Worm (Caenorhabditis elegans): ENCODE data around the gene K06A9.1.
"Not testable (repeated sequence)": the region's sequence is repeated elsewhere in the genome, so short reads cannot be mapped to it uniquely, and the experiment has no call there.

DNA sequence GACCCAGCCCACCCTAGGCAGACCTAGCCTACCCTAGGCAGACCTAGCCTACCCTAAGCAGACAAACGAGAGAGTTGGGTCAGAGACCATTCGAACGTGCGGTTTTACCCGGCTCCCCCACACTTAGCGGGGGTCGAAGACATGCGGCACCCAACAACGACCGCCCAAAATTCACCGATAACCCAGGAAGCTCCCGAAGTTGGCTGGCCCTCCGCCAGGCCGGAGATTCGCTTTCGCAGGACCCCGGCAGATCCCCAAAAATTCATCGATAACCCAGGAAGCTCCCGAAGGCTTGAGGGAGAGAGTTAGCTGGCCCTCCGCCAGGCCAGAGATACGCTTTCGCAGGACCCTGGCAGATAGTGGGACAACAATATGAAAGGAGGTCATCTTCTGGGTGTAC lies 38.4 kb upstream of the K06A9.1 start:
- TF ChIP-seq ceh-13 (GFP tag; optimal IDR thresholded peaks at IDR 0.05); ama-1 (optimal IDR thresholded peaks at IDR 0.05): not testable (repeated sequence)
